Fruit fly (Drosophila melanogaster) whole organism, wandering third instar larva: Measurements from ENCODE around the gene CG4133.

Source experiments
- CrebA ChIP-seq: fragments of 200-800 bp; sonication (Bioruptor generic); optimal IDR thresholded peaks from 2 replicates; lab custom pipeline; 2016; ENCODE audit warnings: missing biosample characterization, mild to moderate bottlenecking, missing genetic modification characterization, borderline replicate concordance
- Dfd ChIP-seq: fragments of >200 bp; optimal IDR thresholded peaks from 2 replicates; lab custom pipeline; 2017; ENCODE audit warnings: missing biosample characterization, missing genetic modification characterization
- HLH106 ChIP-seq: fragments of 200-800 bp; optimal IDR thresholded peaks from 3 replicates; lab custom pipeline; 2019; ENCODE audit warnings: missing biosample characterization, mild to moderate bottlenecking, missing genetic modification characterization, moderate library complexity
- Mio ChIP-seq: sonication (Bioruptor generic); optimal IDR thresholded peaks from 2 replicates; lab custom pipeline; 2016; ENCODE audit warnings: missing biosample characterization, missing genetic modification characterization
- N ChIP-seq: fragments of >200 bp; optimal IDR thresholded peaks from 2 replicates; lab custom pipeline; 2018; ENCODE audit warnings: missing biosample characterization, missing external identifiers, missing genetic modification characterization
- br ChIP-seq: fragments of 200-800 bp; sonication (Bioruptor generic); optimal IDR thresholded peaks from 2 replicates; lab custom pipeline; 2016; ENCODE audit warnings: missing biosample characterization, missing genetic modification characterization
- dl ChIP-seq, 2 experiments: fragments of 175-275, 200-275 bp in 1 of 2; fragments of 200-275 bp in 1 of 2; sonication (Bioruptor generic); optimal IDR thresholded peaks; lab custom pipeline; 2018; ENCODE audit warnings: mild to moderate bottlenecking in 2 of 2, missing biosample characterization in 2 of 2, missing genetic modification characterization in 2 of 2, moderate library complexity in 2 of 2; ENCODE audit not compliant: partially characterized antibody in 2 of 2, insufficient read depth in 1 of 2
- h ChIP-seq: fragments of 200-800 bp; sonication (Bioruptor generic); optimal IDR thresholded peaks from 3 replicates; lab custom pipeline; 2016; ENCODE audit warnings: missing biosample characterization, mild to moderate bottlenecking, missing genetic modification characterization
- psq ChIP-seq: fragments of 200-800 bp; sonication (Bioruptor generic); optimal IDR thresholded peaks from 3 replicates; lab custom pipeline; 2017; ENCODE audit warnings: missing biosample characterization, mild to moderate bottlenecking, missing genetic modification characterization, moderate library complexity
- rgr ChIP-seq: fragments of 200-800 bp; sonication (Bioruptor generic); optimal IDR thresholded peaks from 3 replicates; lab custom pipeline; 2016; ENCODE audit warnings: missing biosample characterization, mild to moderate bottlenecking, missing genetic modification characterization
- usp ChIP-seq: fragments of >200 bp; optimal IDR thresholded peaks from 2 replicates; lab custom pipeline; 2017; ENCODE audit warnings: missing biosample characterization, missing genetic modification characterization

DNA sequence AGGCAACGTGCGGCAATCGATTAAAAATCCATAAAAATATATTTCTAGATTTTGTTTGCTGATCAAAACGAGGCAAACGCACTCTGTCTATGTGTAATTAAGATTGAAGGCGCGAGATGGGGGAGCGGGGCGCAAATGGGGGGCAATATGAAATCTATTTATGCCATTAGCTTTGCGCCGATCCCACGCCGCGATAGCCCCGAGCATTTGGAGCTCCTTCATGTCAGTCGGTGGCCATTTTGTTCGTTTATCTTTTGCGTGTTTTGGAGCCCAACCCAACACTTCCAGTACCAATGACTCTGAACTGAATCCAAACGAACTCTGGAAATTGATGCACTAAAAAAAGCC, 43.1 kb downstream of the CG4133 start:
- no peak for TF ChIP-seq HLH106 (tag; lab: Kevin White, UChicago)
- no peak for TF ChIP-seq psq (GFP tag; lab: Kevin White, UChicago)
- TF ChIP-seq br (GFP tag; lab: Kevin White, UChicago) = no peak
- TF ChIP-seq usp (GFP tag; lab: Kevin White, UChicago) = no peak
- TF ChIP-seq Dfd (GFP tag; lab: Kevin White, UChicago) = no peak
- no peak for TF ChIP-seq h (GFP tag; lab: Kevin White, UChicago)
- no peak for TF ChIP-seq Mio
- no peak for TF ChIP-seq rgr (GFP tag; lab: Kevin White, UChicago)
- no peak for TF ChIP-seq CrebA (GFP tag; lab: Kevin White, UChicago)
- no peak for TF ChIP-seq dl (GFP tag; optimal IDR thresholded peaks at IDR 0.05; lab: Kevin White, UChicago; ENCODE audit: insufficient read depth in 1 of 2, partially characterized antibody in 2 of 2)
- no peak for TF ChIP-seq N
